Fruit fly (Drosophila melanogaster) whole organism, prepupa: Measurements from ENCODE around the gene Hers.
"Not testable (repeated sequence)": the region's sequence is repeated elsewhere in the genome, so short reads cannot be mapped to it uniquely, and the experiment has no call there.

Experiments used
- Blimp-1 ChIP-seq: fragments of 200-800 bp; sonication (Bioruptor generic); optimal IDR thresholded peaks from 3 replicates; lab custom pipeline; 2017; ENCODE audit warnings: missing biosample characterization, missing genetic modification characterization, mild to moderate bottlenecking, moderate library complexity, missing genetic modification reagents
- CG1621 ChIP-seq: fragments of 200-800 bp; sonication (Bioruptor generic); optimal IDR thresholded peaks from 3 replicates; lab custom pipeline; 2018; ENCODE audit warnings: missing biosample characterization, mild to moderate bottlenecking, missing genetic modification characterization
- CG3032 ChIP-seq: fragments of 200-800 bp; optimal IDR thresholded peaks from 2 replicates; lab custom pipeline; 2019; ENCODE audit warnings: missing biosample characterization, mild to moderate bottlenecking, missing genetic modification characterization, moderate library complexity
- CG6163 ChIP-seq: fragments of 200-800 bp; sonication (Bioruptor generic); IDR thresholded peaks from 3 replicates; pipeline ENCODE4 v1.3.6; 2022; ENCODE audit warnings: missing biosample characterization, missing genetic modification characterization
- CG6792 ChIP-seq: fragments of 200-800 bp; sonication (Bioruptor generic); optimal IDR thresholded peaks from 3 replicates; lab custom pipeline; 2016; ENCODE audit warnings: missing biosample characterization, missing genetic modification characterization
- CG8119 ChIP-seq: fragments of 200-800 bp; sonication (Bioruptor generic); IDR thresholded peaks from 3 replicates; pipeline ENCODE4 v1.3.6; 2022; ENCODE audit warnings: missing biosample characterization, missing genetic modification characterization
- CG8632 ChIP-seq: fragments of 200-800 bp; sonication (Bioruptor generic); optimal IDR thresholded peaks from 3 replicates; lab custom pipeline; 2016; ENCODE audit warnings: missing biosample characterization, missing genetic modification characterization
- Eip78C ChIP-seq: fragments of 200-800 bp; sonication (Bioruptor generic); peaks from one replicate; lab custom pipeline; 2016; ENCODE audit warnings: missing biosample characterization, missing genetic modification characterization
- Ets21C ChIP-seq: fragments of 200-800 bp; sonication (Bioruptor generic); optimal IDR thresholded peaks from 3 replicates; lab custom pipeline; 2016; ENCODE audit warnings: missing biosample characterization, missing genetic modification characterization
- Ets96B ChIP-seq: fragments of 200-800 bp; optimal IDR thresholded peaks from 2 replicates; lab custom pipeline; 2019; ENCODE audit warnings: missing biosample characterization, mild to moderate bottlenecking, missing genetic modification characterization, moderate library complexity
- Hr38 ChIP-seq: sonication (Bioruptor generic); optimal IDR thresholded peaks from 2 replicates; lab custom pipeline; 2016; ENCODE audit warnings: missing biosample characterization, missing genetic modification characterization
- Lpt ChIP-seq: fragments of 200-800 bp; sonication (Bioruptor generic); optimal IDR thresholded peaks from 3 replicates; lab custom pipeline; 2016; ENCODE audit warnings: missing biosample characterization, missing genetic modification characterization
- OdsH ChIP-seq: fragments of 200-800 bp; sonication (Bioruptor generic); optimal IDR thresholded peaks from 3 replicates; lab custom pipeline; 2016; ENCODE audit warnings: missing biosample characterization, missing genetic modification characterization
- Sox102F ChIP-seq: fragments of 200-800 bp; sonication (Bioruptor generic); optimal IDR thresholded peaks from 2 replicates; lab custom pipeline; 2016; ENCODE audit warnings: missing biosample characterization, mild to moderate bottlenecking, missing genetic modification characterization
- Sox15 ChIP-seq: fragments of 200-800 bp; sonication (Bioruptor generic); optimal IDR thresholded peaks from 3 replicates; lab custom pipeline; 2016; ENCODE audit warnings: missing biosample characterization, missing genetic modification characterization
- acj6 ChIP-seq: fragments of 200-800 bp; sonication (Bioruptor generic); optimal IDR thresholded peaks from 3 replicates; lab custom pipeline; 2016; ENCODE audit warnings: missing biosample characterization, missing genetic modification characterization
- dsx ChIP-seq: fragments of 200-800 bp; optimal IDR thresholded peaks from 3 replicates; lab custom pipeline; 2019; ENCODE audit warnings: missing biosample characterization, mild to moderate bottlenecking, missing genetic modification characterization, moderate library complexity; ENCODE audit not compliant: poor library complexity, severe bottlenecking
- fd85E ChIP-seq: fragments of 200-800 bp; sonication (Bioruptor generic); optimal IDR thresholded peaks from 3 replicates; lab custom pipeline; 2016; ENCODE audit warnings: missing biosample characterization, missing genetic modification characterization
- fkh ChIP-seq: fragments of 200-800 bp; sonication (Bioruptor generic); optimal IDR thresholded peaks from 3 replicates; lab custom pipeline; 2017; ENCODE audit warnings: missing biosample characterization, mild to moderate bottlenecking, missing genetic modification characterization, moderate library complexity
- lz ChIP-seq: fragments of 200-800 bp; sonication (Bioruptor generic); optimal IDR thresholded peaks from 3 replicates; lab custom pipeline; 2016; ENCODE audit warnings: missing biosample characterization, missing genetic modification characterization
- svp ChIP-seq: fragments of 200-800 bp; sonication (Bioruptor generic); peaks from one replicate; lab custom pipeline; 2016; ENCODE audit warnings: missing biosample characterization, missing genetic modification characterization
- topi ChIP-seq: fragments of 200-800 bp; sonication (Bioruptor generic); optimal IDR thresholded peaks from 3 replicates; lab custom pipeline; 2016; ENCODE audit warnings: missing biosample characterization, missing genetic modification characterization
- vri ChIP-seq: fragments of 200-800 bp; sonication (Bioruptor generic); optimal IDR thresholded peaks from 3 replicates; lab custom pipeline; 2016; ENCODE audit warnings: missing biosample characterization, mild to moderate bottlenecking, missing genetic modification characterization

The Hers gene

dm6 chrX:19897991-19898473 lies 32.1 kb downstream of the Hers start (continued):
- TF ChIP-seq lz (GFP tag; lab: Kevin White, UChicago) = no peak
- TF ChIP-seq, all 60 proteins: peak for 5

DNA sequence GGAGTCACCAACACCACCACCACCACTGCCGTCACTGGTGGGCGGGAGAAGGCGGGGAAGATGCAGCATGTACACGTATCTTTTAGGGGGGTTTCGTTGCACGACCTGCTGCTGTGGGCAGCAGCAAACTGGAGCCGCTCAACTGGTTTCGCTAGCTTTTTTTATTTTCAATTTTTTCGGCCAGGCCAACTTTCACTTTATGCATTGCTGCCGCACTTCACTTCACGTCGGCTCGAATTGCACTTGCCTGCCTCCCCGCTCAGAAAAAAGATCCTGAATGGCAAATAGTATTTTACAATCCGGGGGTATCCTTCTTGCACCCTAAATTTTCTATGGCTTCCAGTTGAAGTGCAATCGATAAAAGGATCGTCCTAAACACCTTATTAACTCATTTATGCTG lies 34.0 kb downstream of the Hers start:
- TF ChIP-seq Blimp-1 (GFP tag; lab: Kevin White, UChicago) (peak; percentile 69), Lpt (GFP tag; lab: Kevin White, UChicago) (peak; percentile 50), OdsH (GFP tag; lab: Kevin White, UChicago) (no peak)

DNA sequence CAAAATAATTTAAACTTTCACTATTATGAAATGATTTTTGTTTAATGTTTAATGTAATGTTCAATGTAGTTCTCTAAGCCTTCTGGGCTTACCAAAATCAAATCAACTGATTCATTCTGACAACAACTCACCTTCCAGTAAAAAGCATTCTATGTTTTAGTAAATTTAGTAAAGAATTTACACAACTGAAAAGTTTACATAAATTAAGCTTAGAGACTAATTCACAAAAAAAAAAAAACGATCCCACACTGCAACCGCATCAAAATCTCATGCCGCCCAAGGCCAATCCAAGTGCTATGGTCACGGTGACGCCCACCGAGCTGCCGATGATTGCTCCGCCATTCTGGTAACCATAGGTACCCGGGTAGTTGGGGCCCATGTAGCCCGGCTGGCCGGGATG lies 44.1 kb downstream of the Hers start, which contains the start of gene CG45486:
Gene CG45486, minus strand, starts transcription at position 101 of the 400 bp plus-strand sequence.
- TF ChIP-seq svp (GFP tag; lab: Kevin White, UChicago); dsx (GFP tag; lab: Kevin White, UChicago); fd85E: not testable (repeated sequence)

- TF ChIP-seq CG6792, topi, Eip78C (GFP tag; lab: Kevin White, UChicago): not testable (repeated sequence)
Measured at dm6 chrX:19915181-19915580, 49.2 kb downstream of the Hers start, which contains the start of gene CG45487. CG45487 (minus strand) TSS chrX:19915281.

DNA sequence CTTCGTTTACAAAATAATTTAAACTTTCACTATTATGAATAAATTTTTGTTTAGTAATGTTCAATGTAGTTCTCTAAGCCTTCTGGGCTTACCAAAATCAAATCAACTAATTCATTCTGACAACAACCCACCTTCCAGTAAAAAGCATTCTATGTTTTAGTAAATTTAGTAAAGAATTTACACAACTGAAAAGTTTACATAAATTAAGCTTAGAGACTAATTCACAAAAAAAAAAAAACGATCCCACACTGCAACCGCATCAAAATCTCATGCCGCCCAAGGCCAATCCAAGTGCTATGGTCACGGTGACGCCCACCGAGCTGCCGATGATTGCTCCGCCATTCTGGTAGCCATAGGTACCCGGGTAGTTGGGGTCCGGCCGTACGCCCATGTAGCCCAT lies 54.4 kb downstream of the Hers start, which contains the start of gene CG45488:
Gene CG45488, minus strand, starts transcription at position 101 of the 400 bp plus-strand sequence.
- TF ChIP-seq CG1621 (tag; lab: Kevin White, UChicago); fd85E; Ets96B (tag; lab: Kevin White, UChicago): not testable (repeated sequence)

- TF ChIP-seq Ets21C, fkh, Sox102F (GFP tag; lab: Kevin White, UChicago): not testable (repeated sequence)
Measured at dm6 chrX:19929078-19929477, 63.1 kb downstream of the Hers start, which contains the start of gene CG45489. CG45489 (minus strand) TSS chrX:19929178.

dm6 chrX:19934194-19934593 lies 68.2 kb downstream of the Hers start, which contains the start of gene CG45490:
CG45490 (minus strand) TSS chrX:19934294.
- not testable (repeated sequence) for TF ChIP-seq Ets96B (tag; lab: Kevin White, UChicago); Sox15 (GFP tag; lab: Kevin White, UChicago); CG3032 (tag; lab: Kevin White, UChicago)

DNA sequence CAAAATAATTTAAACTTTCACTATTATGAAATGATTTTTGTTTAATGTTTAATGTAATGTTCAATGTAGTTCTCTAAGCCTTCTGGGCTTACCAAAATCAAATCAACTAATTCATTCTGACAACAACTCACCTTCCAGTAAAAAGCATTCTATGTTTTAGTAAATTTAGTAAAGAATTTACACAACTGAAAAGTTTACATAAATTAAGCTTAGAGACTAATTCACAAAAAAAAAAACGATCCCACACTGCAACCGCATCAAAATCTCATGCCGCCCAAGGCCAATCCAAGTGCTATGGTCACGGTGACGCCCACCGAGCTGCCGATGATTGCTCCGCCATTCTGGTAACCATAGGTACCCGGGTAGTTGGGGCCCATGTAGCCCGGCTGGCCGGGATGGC lies 72.9 kb downstream of the Hers start, which contains the start of gene CG45491:
Gene CG45491, minus strand, starts transcription at position 101 of the 400 bp plus-strand sequence.
- not testable (repeated sequence) for TF ChIP-seq acj6 (GFP tag; lab: Kevin White, UChicago); CG8119 (GFP tag; lab: Robert Waterston, UW); Hr38 (GFP tag; lab: Kevin White, UChicago)

DNA sequence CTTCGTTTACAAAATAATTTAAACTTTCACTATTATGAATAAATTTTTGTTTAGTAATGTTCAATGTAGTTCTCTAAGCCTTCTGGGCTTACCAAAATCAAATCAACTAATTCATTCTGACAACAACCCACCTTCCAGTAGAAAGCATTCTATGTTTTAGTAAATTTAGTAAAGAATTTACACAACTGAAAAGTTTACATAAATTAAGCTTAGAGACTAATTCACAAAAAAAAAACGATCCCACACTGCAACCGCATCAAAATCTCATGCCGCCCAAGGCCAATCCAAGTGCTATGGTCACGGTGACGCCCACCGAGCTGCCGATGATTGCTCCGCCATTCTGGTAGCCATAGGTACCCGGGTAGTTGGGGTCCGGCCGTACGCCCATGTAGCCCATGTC lies 78.1 kb downstream of the Hers start, which contains the start of gene CG45492:
Gene CG45492, minus strand, starts transcription at position 101 of the 400 bp plus-strand sequence.
- TF ChIP-seq CG8632; CG6163 (GFP tag; lab: Robert Waterston, UW); vri (GFP tag; lab: Kevin White, UChicago): not testable (repeated sequence)
